Fruit fly (Drosophila melanogaster): ENCODE results near the gene Diap1.
A peak's percentile ranks its signal among the peaks of the same experiment; 100 is the strongest.

Diap1 gene

DNA sequence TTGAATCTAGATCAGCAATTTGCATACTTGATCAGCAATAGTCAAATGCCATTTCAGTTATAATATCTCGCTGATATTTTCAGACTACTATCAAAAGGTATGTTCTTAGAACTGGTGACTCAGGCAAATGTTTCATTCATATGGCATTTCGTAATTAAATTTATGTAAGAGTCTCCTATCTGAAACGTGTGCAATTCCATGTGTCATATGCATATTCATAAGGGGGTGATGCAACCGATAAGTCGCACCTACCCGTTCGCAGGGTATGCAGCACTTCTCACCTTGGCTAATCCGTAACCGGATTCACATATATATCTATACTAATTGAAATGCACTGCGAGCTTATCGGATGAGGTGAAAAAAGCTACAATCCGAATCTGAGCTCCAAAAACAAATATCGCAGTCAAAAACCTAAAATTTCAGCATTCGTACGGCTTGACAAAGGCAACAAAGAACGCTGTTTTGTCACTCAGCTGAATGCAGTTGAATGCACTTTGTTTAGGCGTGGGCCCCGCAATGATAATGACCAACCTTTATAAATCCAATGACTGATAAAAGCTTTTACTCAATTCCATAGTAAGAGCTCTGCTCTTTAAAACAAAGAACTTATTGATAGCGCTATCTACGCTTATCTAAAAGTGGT, 13.0 kb downstream of the Diap1 start:
- TF ChIP-seq vnd (GFP tag; IDR thresholded peaks at IDR 0.05; ENCODE audit: partially characterized antibody) (no peak), CG32532 (GFP tag; IDR thresholded peaks at IDR 0.05) (0 out of 2 replicates have a peak, but pooled peaks have one; percentile 18), org-1 (GFP tag; optimal IDR thresholded peaks at IDR 0.05) (no peak), CG18599 (GFP tag; optimal IDR thresholded peaks at IDR 0.05) (peak; percentile 9), CG13296 (GFP tag; optimal IDR thresholded peaks at IDR 0.05) (no peak), lilli (GFP tag; optimal IDR thresholded peaks at IDR 0.05) (no peak), CG14441 (GFP tag; IDR thresholded peaks at IDR 0.05) (peak; percentile 21; the same call in 1 of the 2 replicates), CG6689 (GFP tag; IDR thresholded peaks at IDR 0.05) (peak; percentile 41; the same call in 1 of the 2 replicates), Xrp1 (GFP tag; IDR thresholded peaks at IDR 0.05) (peak; percentile 19; the same call in 1 of the 2 replicates), CG5180 (GFP tag; optimal IDR thresholded peaks at IDR 0.05) (no peak), tap (tag; optimal IDR thresholded peaks at IDR 0.05) (peak; percentile 4), CG14014 (GFP tag; IDR thresholded peaks at IDR 0.05) (no peak), Rfx (GFP tag; IDR thresholded peaks at IDR 0.05) (0 out of 2 replicates have a peak, but pooled peaks have one; percentile 16), tgo (GFP tag; IDR thresholded peaks at IDR 0.05) (no peak), CG15601 (tag; optimal IDR thresholded peaks at IDR 0.05) (no peak), Jarid2 (GFP tag; optimal IDR thresholded peaks at IDR 0.05) (no peak), zfh1 (GFP tag; IDR thresholded peaks at IDR 0.05) (peak; percentile 43; the same call in 1 of the 3 replicates), nom (GFP tag; optimal IDR thresholded peaks at IDR 0.05) (peak; percentile 45), sens-2 (GFP tag; IDR thresholded peaks at IDR 0.05) (no peak), wdn (GFP tag; IDR thresholded peaks at IDR 0.05) (no peak), CG3163 (GFP tag; optimal IDR thresholded peaks at IDR 0.05) (no peak), lbe (GFP tag; optimal IDR thresholded peaks at IDR 0.05) (peak; percentile 43), Side (GFP tag; optimal IDR thresholded peaks at IDR 0.05) (no peak), HmgD (GFP tag; optimal IDR thresholded peaks at IDR 0.05) (no peak), chm (GFP tag; IDR thresholded peaks at IDR 0.05) (0 out of 2 replicates have a peak, but pooled peaks have one; percentile 48), jumu (GFP tag; optimal IDR thresholded peaks at IDR 0.05) (no peak), Kr (GFP tag; optimal IDR thresholded peaks at IDR 0.05) (no peak), chinmo (GFP tag; IDR thresholded peaks at IDR 0.05; ENCODE audit: partially characterized antibody) (0 out of 4 replicates have a peak, but pooled peaks have one; percentile 33), CG34422 (GFP tag; IDR thresholded peaks at IDR 0.05) (0 out of 3 replicates have a peak, but pooled peaks have one; percentile 30), Drgx (GFP tag; IDR thresholded peaks at IDR 0.05) (peak; percentile 51), D19A (tag; optimal IDR thresholded peaks at IDR 0.05) (peak; percentile 71), kni (GFP tag; optimal IDR thresholded peaks at IDR 0.05) (peak; percentile 47), zf30C (GFP tag; optimal IDR thresholded peaks at IDR 0.05) (no peak), ci (GFP tag; IDR thresholded peaks at IDR 0.05) (peak; percentile 59; the same call in 1 of the 3 replicates), CG6791 (GFP tag; IDR thresholded peaks at IDR 0.05; ENCODE audit: partially characterized antibody) (0 out of 3 replicates have a peak, but pooled peaks have one; percentile 17), CG30403 (GFP tag; optimal IDR thresholded peaks at IDR 0.05) (no peak), grn (GFP tag; optimal IDR thresholded peaks at IDR 0.05) (no peak), HLH3B (GFP tag; IDR thresholded peaks at IDR 0.05) (peak; percentile 4; the same call in 1 of the 2 replicates), Pdp1 (GFP tag; optimal IDR thresholded peaks at IDR 0.05) (peak in 1 of 2 experiments; percentile 66), gcm2 (GFP tag; optimal IDR thresholded peaks at IDR 0.05) (no peak), bowl (GFP tag; IDR thresholded peaks at IDR 0.05) (no peak), az2 (GFP tag; optimal IDR thresholded peaks at IDR 0.05) (no peak), lab (GFP tag; optimal IDR thresholded peaks at IDR 0.05) (peak; percentile 22), nerfin-2 (GFP tag; IDR thresholded peaks at IDR 0.05; ENCODE audit: partially characterized antibody) (0 out of 2 replicates have a peak, but pooled peaks have one; percentile 15), sens (GFP tag) (peak; percentile 70), CG12071 (GFP tag; optimal IDR thresholded peaks at IDR 0.05) (peak; percentile 2), Med (GFP tag) (peak; percentile 78), ind (GFP tag; optimal IDR thresholded peaks at IDR 0.05) (no peak), pros (GFP tag; optimal IDR thresholded peaks at IDR 0.05) (no peak)
